Worm (Caenorhabditis elegans): ENCODE data around the gene C27F2.4.

C27F2.4 gene

DNA sequence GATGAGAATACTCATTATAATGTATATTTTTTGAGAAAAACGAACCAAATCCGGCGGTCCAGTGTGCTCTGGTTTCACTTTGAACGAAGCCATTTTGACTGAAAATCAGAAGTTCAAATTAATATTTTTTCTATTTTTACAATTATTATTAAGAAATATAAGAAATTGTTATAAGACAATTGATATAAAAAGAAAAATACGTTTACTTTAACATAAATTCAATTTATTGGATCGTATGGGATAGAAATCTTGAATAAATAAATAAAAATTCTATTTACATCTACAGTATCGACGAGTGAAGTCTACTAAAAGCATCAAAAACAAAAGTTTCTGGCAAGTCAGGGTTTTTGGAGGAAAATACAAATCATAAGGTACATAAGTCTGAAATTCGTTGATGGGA is at the start of gene C27F2.4:
Gene C27F2.4, minus strand, starts transcription at position 101 of the 400 bp plus-strand sequence.
- TF ChIP-seq aly-1 (tag; optimal IDR thresholded peaks at IDR 0.05): no peak
- TF ChIP-seq ama-1 (optimal IDR thresholded peaks at IDR 0.05): no peak

DNA sequence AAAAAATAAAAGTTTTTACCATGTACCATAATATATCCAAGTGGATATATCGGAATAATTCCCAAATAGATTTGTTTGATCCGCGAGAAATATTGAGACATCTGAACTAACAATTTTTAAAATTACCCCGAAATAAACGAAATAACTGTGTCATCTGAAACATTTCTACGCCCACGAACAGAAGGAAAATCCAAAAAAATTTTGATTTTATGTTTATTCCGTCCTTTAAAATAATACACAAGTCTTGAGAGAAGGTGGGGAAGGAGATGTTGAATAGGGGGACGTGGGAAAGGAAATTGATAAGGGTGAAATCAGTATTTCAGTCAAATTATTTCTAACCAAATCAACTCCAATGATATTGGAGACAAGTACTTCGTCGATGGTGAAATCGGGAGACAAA is 48.6 kb upstream of the C27F2.4 start, which contains the start of gene R144.11:
Gene R144.11, minus strand, starts transcription at position 101 of the 400 bp plus-strand sequence.
- no peak for TF ChIP-seq ceh-13 (GFP tag; optimal IDR thresholded peaks at IDR 0.05)

DNA sequence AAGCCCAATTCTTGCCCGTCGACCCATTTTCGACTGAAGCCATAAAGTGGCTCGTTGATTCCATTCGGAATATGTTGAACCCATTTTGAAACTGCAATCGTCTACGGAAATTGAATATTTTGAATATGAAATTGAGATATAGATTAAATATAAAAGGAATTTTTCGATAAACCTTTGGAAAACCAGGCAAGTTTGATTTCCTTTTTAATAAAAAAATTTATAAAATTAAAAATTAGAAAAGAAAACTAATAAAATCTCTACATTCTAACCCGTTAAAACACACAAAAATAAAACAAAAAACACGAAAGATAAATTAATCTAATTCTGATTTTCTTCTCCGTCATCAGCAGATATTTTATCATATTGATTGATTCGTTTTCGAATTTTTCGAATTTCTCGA is 46.8 kb upstream of the C27F2.4 start, which contains the start of gene R144.12:
Gene R144.12, minus strand, starts transcription at position 101 of the 400 bp plus-strand sequence.
- TF ChIP-seq hmbx-1 (tag; optimal IDR thresholded peaks at IDR 0.05) (no peak), scrt-1 (GFP tag; IDR thresholded peaks at IDR 0.05) (no peak), tbx-37 (GFP tag; conservative IDR thresholded peaks at IDR 0.05) (no peak), F13C5.2 (tag; optimal IDR thresholded peaks at IDR 0.05) (no peak)

DNA sequence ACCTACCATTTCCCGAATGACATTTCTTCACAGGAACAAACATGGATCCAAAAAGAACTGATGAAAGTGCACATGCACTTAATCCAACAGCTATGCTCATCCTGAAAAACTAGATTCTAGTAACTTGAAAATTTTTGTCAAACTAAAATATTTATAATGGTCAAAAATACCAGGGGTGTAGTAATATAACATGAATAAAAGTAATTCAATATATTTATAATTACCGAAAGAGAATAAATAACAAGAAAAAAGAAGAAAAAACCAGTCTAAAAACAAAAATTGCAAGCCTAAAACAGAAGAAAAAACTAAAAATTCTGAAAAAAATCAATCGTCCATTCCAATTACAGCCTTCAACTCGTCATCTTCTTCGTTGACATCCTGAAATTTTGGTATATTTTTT is 44.5 kb upstream of the C27F2.4 start, which contains the start of gene R144.6:
Gene R144.6, minus strand, starts transcription at position 101 of the 400 bp plus-strand sequence.
- TF ChIP-seq hmg-4 (GFP tag; optimal IDR thresholded peaks at IDR 0.05) (no peak), ceh-13 (GFP tag; optimal IDR thresholded peaks at IDR 0.05) (no peak), aly-1 (tag; optimal IDR thresholded peaks at IDR 0.05) (no peak), pes-1 (GFP tag; IDR thresholded peaks at IDR 0.05) (no peak), hmbx-1 (tag; optimal IDR thresholded peaks at IDR 0.05) (no peak), B0310.2 (tag; optimal IDR thresholded peaks at IDR 0.05) (no peak), ama-1 (optimal IDR thresholded peaks at IDR 0.05) (no peak), tbx-37 (GFP tag; conservative IDR thresholded peaks at IDR 0.05) (no peak), F13C5.2 (tag; optimal IDR thresholded peaks at IDR 0.05) (no peak), tra-4 (tag; optimal IDR thresholded peaks at IDR 0.05) (no peak), flt-1 (GFP tag; IDR thresholded peaks at IDR 0.05) (no peak), tbx-11 (GFP tag; IDR thresholded peaks at IDR 0.05) (no peak), ets-7 (tag; optimal IDR thresholded peaks at IDR 0.05) (no peak), ceh-36 (tag; optimal IDR thresholded peaks at IDR 0.05) (no peak), scrt-1 (GFP tag; IDR thresholded peaks at IDR 0.05) (no peak), sea-1 (GFP tag; conservative IDR thresholded peaks at IDR 0.05) (no peak), hnd-1 (tag; optimal IDR thresholded peaks at IDR 0.05) (no peak)

DNA sequence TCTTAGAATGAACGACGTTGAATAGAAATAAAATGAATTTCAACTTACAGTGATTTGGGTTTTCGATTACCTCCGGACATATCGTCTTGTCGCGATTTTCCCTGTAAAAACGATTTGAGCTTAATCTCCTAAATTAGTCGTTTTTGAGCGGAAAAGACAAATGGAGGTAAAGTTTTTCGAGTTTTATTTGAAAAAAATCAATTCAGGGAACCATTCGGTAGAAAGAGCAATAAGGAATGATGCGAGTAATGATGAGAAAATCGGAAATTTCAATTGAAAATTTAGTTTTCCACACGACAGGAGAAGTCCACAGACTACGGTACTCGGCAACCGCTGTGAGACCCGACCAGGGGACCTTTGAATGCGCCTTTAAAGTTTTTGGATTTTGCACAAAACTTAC is 42.1 kb upstream of the C27F2.4 start, which contains the start of gene R144.10:
Gene R144.10, minus strand, starts transcription at position 101 of the 400 bp plus-strand sequence.
- TF ChIP-seq ceh-36 (tag; optimal IDR thresholded peaks at IDR 0.05): no peak
- no peak for TF ChIP-seq tbx-11 (GFP tag; IDR thresholded peaks at IDR 0.05)
- no peak for TF ChIP-seq flt-1 (GFP tag; IDR thresholded peaks at IDR 0.05)
- TF ChIP-seq tbx-37 (GFP tag; conservative IDR thresholded peaks at IDR 0.05): no peak
- TF ChIP-seq ceh-13 (GFP tag; optimal IDR thresholded peaks at IDR 0.05): no peak
- no peak for TF ChIP-seq F13C5.2 (tag; optimal IDR thresholded peaks at IDR 0.05)
- no peak for TF ChIP-seq sea-1 (GFP tag; conservative IDR thresholded peaks at IDR 0.05)
- TF ChIP-seq hnd-1 (tag; optimal IDR thresholded peaks at IDR 0.05): no peak
- no peak for TF ChIP-seq scrt-1 (GFP tag; IDR thresholded peaks at IDR 0.05)
- TF ChIP-seq B0310.2 (tag; optimal IDR thresholded peaks at IDR 0.05): no peak
- TF ChIP-seq ama-1 (optimal IDR thresholded peaks at IDR 0.05): no peak
- no peak for TF ChIP-seq pes-1 (GFP tag; IDR thresholded peaks at IDR 0.05)
- no peak for TF ChIP-seq aly-1 (tag; optimal IDR thresholded peaks at IDR 0.05)
- TF ChIP-seq ets-7 (tag; optimal IDR thresholded peaks at IDR 0.05): no peak
- no peak for TF ChIP-seq tra-4 (tag; optimal IDR thresholded peaks at IDR 0.05)

DNA sequence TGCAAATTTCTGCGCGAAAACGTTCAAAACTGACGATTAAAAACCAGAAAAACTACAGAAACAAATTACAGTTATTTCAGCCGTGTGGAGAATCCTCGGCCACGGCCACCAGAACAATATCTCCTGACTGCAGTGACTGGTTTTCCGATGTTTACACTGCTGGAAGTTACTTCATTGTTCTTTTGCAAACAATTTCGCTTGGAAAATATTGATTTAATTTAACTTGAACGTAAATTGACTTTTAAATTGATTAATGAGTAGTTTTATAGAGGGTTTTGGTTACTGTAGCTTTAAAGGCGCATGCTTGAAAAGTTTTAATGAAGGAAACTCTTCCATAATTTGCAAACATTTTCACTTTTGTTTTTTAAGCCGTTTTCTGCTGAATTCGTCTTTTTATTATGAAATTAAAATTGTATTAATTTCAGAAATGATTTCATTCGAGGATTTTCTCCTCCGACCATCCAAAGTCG is 38.9 kb upstream of the C27F2.4 start, which contains the start of gene smcr-8:
Gene smcr-8, plus strand, starts transcription at position 420 of the 470 bp plus-strand sequence.
- no peak for TF ChIP-seq F13C5.2 (tag; optimal IDR thresholded peaks at IDR 0.05)
- no peak for TF ChIP-seq hnd-1 (tag; optimal IDR thresholded peaks at IDR 0.05)
- no peak for TF ChIP-seq aly-1 (tag; optimal IDR thresholded peaks at IDR 0.05)
- no peak for TF ChIP-seq tbx-11 (GFP tag; IDR thresholded peaks at IDR 0.05)
- no peak for TF ChIP-seq tbx-37 (GFP tag; conservative IDR thresholded peaks at IDR 0.05)
- TF ChIP-seq flt-1 (GFP tag; IDR thresholded peaks at IDR 0.05): no peak
- no peak for TF ChIP-seq ama-1 (optimal IDR thresholded peaks at IDR 0.05)
- no peak for TF ChIP-seq ceh-13 (GFP tag; optimal IDR thresholded peaks at IDR 0.05)
- TF ChIP-seq ets-7 (tag; optimal IDR thresholded peaks at IDR 0.05): no peak
- TF ChIP-seq tra-4 (tag; optimal IDR thresholded peaks at IDR 0.05): no peak
- TF ChIP-seq pes-1 (GFP tag; IDR thresholded peaks at IDR 0.05): no peak
- TF ChIP-seq ceh-36 (tag; optimal IDR thresholded peaks at IDR 0.05): no peak
- TF ChIP-seq hmg-4 (GFP tag; optimal IDR thresholded peaks at IDR 0.05): no peak
- no peak for TF ChIP-seq hmbx-1 (tag; optimal IDR thresholded peaks at IDR 0.05)

DNA sequence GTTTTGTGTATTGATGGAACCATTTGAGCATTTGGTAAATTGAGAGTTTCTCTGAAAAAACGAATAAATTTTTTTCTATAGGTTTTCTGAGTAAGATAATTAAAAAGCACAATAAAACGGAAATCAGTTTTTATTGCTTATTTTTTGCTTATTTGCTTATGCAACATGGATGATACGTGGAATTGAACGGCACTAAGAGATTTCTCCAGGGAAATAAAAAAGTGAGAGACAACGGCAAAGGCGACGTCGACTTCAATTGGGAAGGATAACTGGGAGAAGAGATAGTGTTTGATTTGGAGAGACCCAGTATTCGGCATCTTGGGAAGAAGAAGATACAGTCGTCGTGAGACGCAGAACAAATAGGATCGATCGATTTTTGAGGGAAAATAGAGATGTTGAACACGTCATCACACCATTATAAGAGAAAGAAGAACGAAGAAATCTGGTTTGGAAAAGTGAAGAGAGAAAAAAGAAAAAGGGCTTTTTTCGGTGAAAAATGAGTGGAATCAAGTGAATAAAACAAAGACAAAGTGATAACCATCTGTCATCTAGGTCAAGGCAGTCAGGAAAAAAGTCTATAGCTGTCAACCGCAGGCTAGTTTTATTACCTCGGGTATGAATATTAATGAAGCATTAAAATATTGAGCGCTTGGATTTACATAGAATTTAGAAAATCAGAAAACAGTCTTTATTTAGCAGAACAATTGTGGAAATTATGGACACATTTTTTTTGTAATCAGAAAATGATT is 38.2 kb upstream of the C27F2.4 start, which contains the start of gene tmem-131:
Gene tmem-131, minus strand, starts transcription at position 51 of the 749 bp plus-strand sequence.
- TF ChIP-seq ets-7 (tag; optimal IDR thresholded peaks at IDR 0.05) (no peak), scrt-1 (GFP tag; IDR thresholded peaks at IDR 0.05) (no peak), hmbx-1 (tag; optimal IDR thresholded peaks at IDR 0.05) (no peak), ama-1 (optimal IDR thresholded peaks at IDR 0.05) (no peak), hmg-4 (GFP tag; optimal IDR thresholded peaks at IDR 0.05) (no peak)

DNA sequence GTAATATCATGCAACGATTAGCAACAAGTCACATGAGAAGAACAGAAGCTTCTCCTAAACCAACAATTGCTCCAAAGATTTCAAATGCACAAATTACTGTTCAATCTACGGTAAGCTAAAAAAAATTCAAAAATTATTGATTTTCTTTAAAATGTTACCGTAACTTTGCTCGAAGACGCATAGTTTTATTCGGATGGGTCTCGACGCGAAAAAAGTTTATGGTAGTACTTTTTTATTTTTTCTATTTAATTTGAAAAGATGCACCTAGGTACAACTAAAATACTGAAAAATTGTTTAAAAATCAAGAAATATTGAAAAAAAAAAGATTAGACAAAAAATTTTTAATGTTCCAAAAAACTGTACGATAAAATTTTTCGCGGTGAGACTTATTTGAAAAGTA is 27.6 kb upstream of the C27F2.4 start:
- TF ChIP-seq ama-1 (optimal IDR thresholded peaks at IDR 0.05): no peak
- no peak for TF ChIP-seq tra-4 (tag; optimal IDR thresholded peaks at IDR 0.05)
- no peak for TF ChIP-seq sea-1 (GFP tag; conservative IDR thresholded peaks at IDR 0.05)
- TF ChIP-seq aly-1 (tag; optimal IDR thresholded peaks at IDR 0.05): no peak
